Worm (Caenorhabditis elegans) whole organism, young adult: ENCODE data around the gene tbc-2.
A peak's percentile ranks its signal among the peaks of the same experiment; 100 is the strongest.

ENCODE experiments used
- B0035.1 ChIP-seq: sonication (generic microtip); optimal IDR thresholded peaks from 2 replicates; lab custom pipeline; 2016; ENCODE audit warnings: missing genetic modification characterization, mild to moderate bottlenecking, missing compliant biosample characterization, missing genotype, missing genetic modification reagents
- B0261.1 ChIP-seq: sonication (generic microtip); optimal IDR thresholded peaks from 2 replicates; lab custom pipeline; 2016; ENCODE audit warnings: mild to moderate bottlenecking, missing genetic modification characterization, moderate library complexity, missing compliant biosample characterization
- B0336.3 ChIP-seq: fragments of 200-800 bp; sonication (Bioruptor generic); IDR thresholded peaks from 2 replicates; pipeline ENCODE4 v1.3.6; 2022; ENCODE audit warnings: missing genetic modification characterization, missing compliant biosample characterization
- C17E4.6 ChIP-seq: fragments of 200-800 bp; sonication (Bioruptor generic); IDR thresholded peaks from 2 replicates; pipeline ENCODE4 v1.3.6; 2022; ENCODE audit warnings: missing genetic modification reagents, missing genetic modification characterization, missing compliant biosample characterization
- F33H1.4 ChIP-seq: fragments of 200-800 bp; sonication (Bioruptor generic); IDR thresholded peaks from 2 replicates; pipeline ENCODE4 v1.3.6; 2022; ENCODE audit warnings: missing genetic modification reagents, missing genetic modification characterization, missing compliant biosample characterization
- F37B4.10 ChIP-seq: fragments of 200-800 bp; sonication (Bioruptor generic); IDR thresholded peaks from 2 replicates; pipeline ENCODE4 v1.3.6; 2022; ENCODE audit warnings: missing genetic modification characterization, missing compliant biosample characterization
- F49E8.2 ChIP-seq: sonication (generic microtip); optimal IDR thresholded peaks from 3 replicates; lab custom pipeline; 2017; ENCODE audit warnings: missing genetic modification characterization, mild to moderate bottlenecking, missing compliant biosample characterization, antibody characterized with exemption, moderate library complexity; ENCODE audit not compliant: insufficient read depth
- F55B11.4 ChIP-seq: sonication (generic microtip); optimal IDR thresholded peaks from 2 replicates; lab custom pipeline; 2016; ENCODE audit warnings: missing compliant biosample characterization, missing genetic modification characterization, borderline replicate concordance; ENCODE audit not compliant: insufficient read depth
- K11D2.4 ChIP-seq: fragments of 200-800 bp; sonication (Bioruptor generic); IDR thresholded peaks from 2 replicates; pipeline ENCODE4 v1.3.6; 2022; ENCODE audit warnings: missing genetic modification reagents, missing genetic modification characterization, missing compliant biosample characterization
- T07F8.4 ChIP-seq: sonication (generic microtip); optimal IDR thresholded peaks from 2 replicates; lab custom pipeline; 2016; ENCODE audit warnings: mild to moderate bottlenecking, missing genetic modification characterization, moderate library complexity, missing compliant biosample characterization
- T26A5.8 ChIP-seq: sonication (generic microtip); optimal IDR thresholded peaks from 2 replicates; lab custom pipeline; 2016; ENCODE audit warnings: missing genetic modification characterization, missing compliant biosample characterization
- akir-1 ChIP-seq: fragments of 200-800 bp; sonication (Bioruptor generic); optimal IDR thresholded peaks from 2 replicates; lab custom pipeline; 2018; ENCODE audit warnings: mild to moderate bottlenecking, missing genetic modification characterization, moderate library complexity, missing compliant biosample characterization
- ama-1 ChIP-seq, 3 experiments: fragments of 150-350 bp in 1 of 3; sonication (generic microtip) in 2 of 3; optimal IDR thresholded peaks; 2 replicates each; lab custom pipeline; 2014 to 2018; ENCODE audit warnings: missing biosample characterization in 2 of 3, missing genetic modification characterization in 2 of 3, missing genetic modification reagents in 2 of 3
- aptf-3 ChIP-seq: fragments of 200-800 bp; sonication (Bioruptor generic); IDR thresholded peaks from 2 replicates; pipeline ENCODE4 v1.3.6; 2022; ENCODE audit warnings: missing genetic modification characterization, missing compliant biosample characterization
- athp-1 ChIP-seq: sonication (generic microtip); optimal IDR thresholded peaks from 2 replicates; lab custom pipeline; 2017; ENCODE audit warnings: mild to moderate bottlenecking, missing genetic modification characterization, missing compliant biosample characterization
- bed-1 ChIP-seq: fragments of 200-800 bp; sonication (Bioruptor generic); IDR thresholded peaks from 2 replicates; pipeline ENCODE4 v1.3.6; 2022; ENCODE audit warnings: missing genetic modification reagents, missing genetic modification characterization, missing compliant biosample characterization
- bed-2 ChIP-seq: fragments of 200-800 bp; sonication (Bioruptor generic); IDR thresholded peaks from 2 replicates; pipeline ENCODE4 v1.3.6; 2022; ENCODE audit warnings: missing genetic modification reagents, missing genetic modification characterization, missing compliant biosample characterization
- ccch-3 ChIP-seq: fragments of 200-800 bp; sonication (Bioruptor generic); optimal IDR thresholded peaks from 2 replicates; lab custom pipeline; 2018; ENCODE audit warnings: mild to moderate bottlenecking, missing genetic modification characterization, missing compliant biosample characterization
- cebp-2 ChIP-seq: fragments of 200-800 bp; sonication (Bioruptor generic); IDR thresholded peaks from 2 replicates; pipeline ENCODE4 v1.3.6; 2022; ENCODE audit warnings: missing genetic modification characterization, missing compliant biosample characterization
- ceh-27 ChIP-seq: fragments of 200-800 bp; sonication (Bioruptor generic); optimal IDR thresholded peaks from 2 replicates; lab custom pipeline; 2018; ENCODE audit warnings: mild to moderate bottlenecking, missing genetic modification characterization, moderate library complexity, missing compliant biosample characterization
- ceh-91 ChIP-seq: fragments of 200-800 bp; sonication (Bioruptor generic); IDR thresholded peaks from 2 replicates; pipeline ENCODE4 v1.3.6; 2022; ENCODE audit warnings: missing genetic modification reagents, missing genetic modification characterization, missing compliant biosample characterization
- dox-1 ChIP-seq: fragments of 200-800 bp; sonication (Bioruptor generic); IDR thresholded peaks from 2 replicates; pipeline ENCODE4 v1.3.6; 2022; ENCODE audit warnings: missing genetic modification reagents, missing genetic modification characterization, missing compliant biosample characterization
- dpl-1 ChIP-seq: fragments of 150-350 bp; optimal IDR thresholded peaks from 2 replicates; lab custom pipeline; 2014; ENCODE audit warnings: missing biosample characterization, missing genetic modification reagents, missing genetic modification characterization
- efl-1 ChIP-seq: fragments of 150-350 bp; optimal IDR thresholded peaks from 2 replicates; lab custom pipeline; 2014; ENCODE audit warnings: missing biosample characterization, missing genetic modification reagents, missing genetic modification characterization
- egrh-3 ChIP-seq: fragments of 200-800 bp; sonication (Bioruptor generic); IDR thresholded peaks from 2 replicates; pipeline ENCODE4 v1.3.6; 2022; ENCODE audit warnings: missing genetic modification reagents, missing genetic modification characterization, missing compliant biosample characterization
- ekl-4 ChIP-seq: fragments of 200-800 bp; sonication (Bioruptor generic); IDR thresholded peaks from 2 replicates; pipeline ENCODE4 v1.3.6; 2022; ENCODE audit warnings: missing genetic modification reagents, missing genetic modification characterization, missing compliant biosample characterization
- fkh-3 ChIP-seq: sonication (generic microtip); optimal IDR thresholded peaks from 2 replicates; lab custom pipeline; 2016; ENCODE audit warnings: mild to moderate bottlenecking, missing genetic modification characterization, missing compliant biosample characterization
- him-1 ChIP-seq: sonication (generic microtip); optimal IDR thresholded peaks from 2 replicates; lab custom pipeline; 2016; ENCODE audit warnings: missing genotype, missing genetic modification reagents, missing genetic modification characterization, missing compliant biosample characterization
- hlh-12 ChIP-seq: sonication (generic microtip); optimal IDR thresholded peaks from 2 replicates; lab custom pipeline; 2016; ENCODE audit warnings: missing genetic modification characterization, missing compliant biosample characterization
- hmg-20 ChIP-seq: fragments of 200-800 bp; sonication (Bioruptor generic); IDR thresholded peaks from 2 replicates; pipeline ENCODE4 v1.3.6; 2022; ENCODE audit warnings: missing genetic modification reagents, missing genetic modification characterization, missing compliant biosample characterization
- hrde-1 ChIP-seq: sonication (generic microtip); optimal IDR thresholded peaks from 2 replicates; lab custom pipeline; 2016; ENCODE audit warnings: missing genetic modification characterization, mild to moderate bottlenecking, missing compliant biosample characterization, moderate library complexity, missing genotype, missing genetic modification reagents, borderline replicate concordance
- hsf-1 ChIP-seq: fragments of 200-800 bp; sonication (Bioruptor generic); IDR thresholded peaks from 2 replicates; pipeline ENCODE4 v1.3.6; 2022; ENCODE audit warnings: missing genetic modification reagents, missing genetic modification characterization, missing compliant biosample characterization
- madf-3 ChIP-seq: fragments of 200-800 bp; sonication (Bioruptor generic); IDR thresholded peaks from 2 replicates; pipeline ENCODE4 v1.3.6; 2022; ENCODE audit warnings: missing genetic modification reagents, missing genetic modification characterization, missing compliant biosample characterization
- madf-6 ChIP-seq: fragments of 200-800 bp; sonication (Bioruptor generic); IDR thresholded peaks from 2 replicates; pipeline ENCODE4 v1.3.6; 2022; ENCODE audit warnings: missing genetic modification reagents, missing genetic modification characterization, missing compliant biosample characterization
- nfya-1 ChIP-seq: sonication (generic microtip); optimal IDR thresholded peaks from 2 replicates; lab custom pipeline; 2017; ENCODE audit warnings: antibody characterized with exemption, missing compliant biosample characterization, missing genetic modification characterization, borderline replicate concordance; ENCODE audit not compliant: insufficient read depth
- nfya-2 ChIP-seq: fragments of 200-800 bp; sonication (Bioruptor generic); IDR thresholded peaks from 2 replicates; pipeline ENCODE4 v1.3.6; 2022; ENCODE audit warnings: missing genetic modification reagents, missing genetic modification characterization, missing compliant biosample characterization
- nfyb-1 ChIP-seq: fragments of 200-800 bp; sonication (Bioruptor generic); IDR thresholded peaks from 2 replicates; pipeline ENCODE4 v1.3.6; 2022; ENCODE audit warnings: missing genetic modification reagents, missing genetic modification characterization, missing compliant biosample characterization
- nhr-120 ChIP-seq: fragments of 200-800 bp; sonication (Bioruptor generic); IDR thresholded peaks from 2 replicates; pipeline ENCODE4 v1.3.6; 2022; ENCODE audit warnings: missing genetic modification characterization, missing compliant biosample characterization
- nhr-179 ChIP-seq: sonication (generic microtip); optimal IDR thresholded peaks from 2 replicates; lab custom pipeline; 2016; ENCODE audit warnings: mild to moderate bottlenecking, missing genetic modification characterization, missing compliant biosample characterization
- pha-4 ChIP-seq: fragments of 150-350 bp; sonication (generic microtip); optimal IDR thresholded peaks from 2 replicates; lab custom pipeline; 2014; ENCODE audit warnings: missing biosample characterization, missing genetic modification reagents, missing genetic modification characterization
- snpc-1.3 ChIP-seq: sonication (generic microtip); optimal IDR thresholded peaks from 2 replicates; lab custom pipeline; 2017; ENCODE audit warnings: missing genetic modification characterization, mild to moderate bottlenecking, missing compliant biosample characterization, antibody characterized with exemption, moderate library complexity, missing genotype, missing genetic modification reagents; ENCODE audit not compliant: insufficient read depth
- somi-1 ChIP-seq: fragments of 200-800 bp; sonication (Bioruptor generic); optimal IDR thresholded peaks from 2 replicates; lab custom pipeline; 2018; ENCODE audit warnings: mild to moderate bottlenecking, missing genetic modification characterization, missing compliant biosample characterization
- tbx-9 ChIP-seq: sonication (generic microtip); optimal IDR thresholded peaks from 2 replicates; lab custom pipeline; 2016; ENCODE audit warnings: borderline replicate concordance, missing genetic modification characterization, inconsistent platforms, missing compliant biosample characterization
- unc-62 ChIP-seq: fragments of 150-350 bp; optimal IDR thresholded peaks from 2 replicates; lab custom pipeline; 2014; ENCODE audit warnings: missing biosample characterization, missing genetic modification reagents, missing genetic modification characterization
- zim-3 ChIP-seq: sonication (generic microtip); optimal IDR thresholded peaks from 2 replicates; lab custom pipeline; 2017; ENCODE audit warnings: mild to moderate bottlenecking, missing genetic modification characterization, moderate library complexity, missing compliant biosample characterization
- ztf-25 ChIP-seq: fragments of 200-800 bp; sonication (Bioruptor generic); IDR thresholded peaks from 2 replicates; pipeline ENCODE4 v1.3.6; 2022; ENCODE audit warnings: missing genetic modification reagents, missing genetic modification characterization, missing compliant biosample characterization
- ztf-26 ChIP-seq: sonication (generic microtip); optimal IDR thresholded peaks from 2 replicates; lab custom pipeline; 2017; ENCODE audit warnings: missing genetic modification characterization, missing compliant biosample characterization
- ztf-3 ChIP-seq: fragments of 200-800 bp; sonication (Bioruptor generic); optimal IDR thresholded peaks from 2 replicates; lab custom pipeline; 2018; ENCODE audit warnings: mild to moderate bottlenecking, missing genetic modification characterization, missing compliant biosample characterization
- ztf-6 ChIP-seq: fragments of 200-800 bp; sonication (Bioruptor generic); IDR thresholded peaks from 2 replicates; pipeline ENCODE4 v1.3.6; 2022; ENCODE audit warnings: missing genetic modification reagents, missing genetic modification characterization, missing compliant biosample characterization

tbc-2 gene

DNA sequence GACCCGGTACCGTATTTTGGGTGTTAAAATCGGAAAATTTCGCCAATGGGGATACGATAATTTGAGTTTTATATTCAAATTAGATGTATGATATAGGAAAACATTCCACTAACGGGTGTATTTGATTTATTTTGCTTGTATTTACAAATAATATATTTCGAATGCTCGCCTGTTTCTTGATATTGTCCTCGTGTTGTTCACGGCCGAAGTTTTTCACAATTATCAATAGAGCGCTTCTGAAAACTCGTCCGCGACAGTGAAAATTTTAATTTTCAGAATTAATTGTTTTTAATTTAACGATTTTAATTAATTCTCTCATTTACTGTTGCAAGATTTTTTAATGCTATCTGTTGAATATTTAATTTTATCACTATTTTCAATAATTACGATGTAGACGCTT, 7.6 kb downstream of the tbc-2 start (continued):
- TF ChIP-seq egrh-3 (GFP tag; lab: Robert Waterston, UW) = no peak
- no peak for TF ChIP-seq nhr-120 (GFP tag; lab: Robert Waterston, UW)
- no peak for TF ChIP-seq somi-1 (GFP tag; lab: Kevin White, UChicago)
- TF ChIP-seq hlh-12 (tag; lab: Kevin White, UChicago) = no peak
- 0 out of 2 replicates have a peak, but pooled peaks have one; percentile 47 for TF ChIP-seq ztf-6 (GFP tag; lab: Robert Waterston, UW)
- no peak for TF ChIP-seq B0261.1 (tag; lab: Kevin White, UChicago)
- no peak for TF ChIP-seq unc-62
- TF ChIP-seq ekl-4 = no peak
- 0 out of 2 replicates have a peak, but pooled peaks have one; percentile 55 for TF ChIP-seq ceh-91
- no peak for TF ChIP-seq nfya-2 (GFP tag; lab: Robert Waterston, UW)
- no peak for TF ChIP-seq hsf-1 (GFP tag; lab: Robert Waterston, UW)
- TF ChIP-seq ztf-25 (GFP tag; lab: Robert Waterston, UW) = no peak
- no peak for TF ChIP-seq T26A5.8
- no peak for TF ChIP-seq akir-1
- no peak for TF ChIP-seq bed-1 (GFP tag; lab: Robert Waterston, UW)
- peak; percentile 40 for TF ChIP-seq him-1 (tag; lab: Kevin White, UChicago)
- no peak for TF ChIP-seq hmg-20 (GFP tag; lab: Robert Waterston, UW)
- no peak for TF ChIP-seq F49E8.2 (tag; lab: Kevin White, UChicago)
- TF ChIP-seq madf-6 (GFP tag; lab: Robert Waterston, UW) = peak; percentile 53
- no peak for TF ChIP-seq madf-3 (GFP tag; lab: Robert Waterston, UW)
- TF ChIP-seq K11D2.4 (GFP tag; lab: Robert Waterston, UW) = no peak
- no peak for TF ChIP-seq aptf-3
- no peak for TF ChIP-seq nhr-179
- no peak for TF ChIP-seq B0035.1 (tag; lab: Kevin White, UChicago)
- no peak for TF ChIP-seq C17E4.6 (GFP tag; lab: Robert Waterston, UW)
- no peak for TF ChIP-seq B0336.3 (GFP tag; lab: Robert Waterston, UW)
- no peak for TF ChIP-seq snpc-1.3
- TF ChIP-seq T07F8.4 (tag; lab: Kevin White, UChicago) = no peak
- no peak for TF ChIP-seq cebp-2 (GFP tag; lab: Robert Waterston, UW)
- TF ChIP-seq F55B11.4 (tag; lab: Kevin White, UChicago) = no peak
- TF ChIP-seq F33H1.4 (GFP tag; lab: Robert Waterston, UW) = peak; percentile 39; the same call in 1 of the 2 replicates
- no peak for TF ChIP-seq pha-4 (tag; lab: Kevin White, UChicago)
- no peak for TF ChIP-seq hrde-1 (tag; lab: Kevin White, UChicago)
- TF ChIP-seq F37B4.10 = no peak
- no peak for TF ChIP-seq nfya-1 (tag; lab: Kevin White, UChicago)
- TF ChIP-seq dox-1 (GFP tag; lab: Robert Waterston, UW) = peak; percentile 70
- TF ChIP-seq efl-1 = no peak
- no peak for TF ChIP-seq fkh-3
- no peak for TF ChIP-seq ztf-3 (GFP tag; lab: Kevin White, UChicago)
- no peak for TF ChIP-seq athp-1 (tag; lab: Kevin White, UChicago)
- no peak for TF ChIP-seq ama-1 (optimal IDR thresholded peaks at IDR 0.05; lab: Kevin White, UChicago)
- no peak for TF ChIP-seq ama-1 (GFP tag; optimal IDR thresholded peaks at IDR 0.05; lab: Kevin White, UChicago)
- no peak for TF ChIP-seq tbx-9 (tag; lab: Kevin White, UChicago)
- no peak for TF ChIP-seq dpl-1 (GFP tag; lab: Kevin White, UChicago)
- no peak for TF ChIP-seq ccch-3 (GFP tag; lab: Kevin White, UChicago)
- TF ChIP-seq ceh-27 (GFP tag; lab: Kevin White, UChicago) = peak; percentile 29
- 0 out of 2 replicates have a peak, but pooled peaks have one; percentile 24 for TF ChIP-seq bed-2
- no peak for TF ChIP-seq nfyb-1
- TF ChIP-seq ztf-26 = no peak
- TF ChIP-seq zim-3 (tag; lab: Kevin White, UChicago) = no peak
